Worm (Caenorhabditis elegans) whole organism, L4/young adult: Measurements from ENCODE around the gene hsp-16.2.

Experiments used
- W03F9.2 ChIP-seq: fragments of 150-350 bp; optimal IDR thresholded peaks from 2 replicates; lab custom pipeline; 2014; ENCODE audit warnings: missing biosample characterization, missing genetic modification characterization
- dao-5 ChIP-seq: sonication (generic microtip); optimal IDR thresholded peaks from 2 replicates; lab custom pipeline; 2016; ENCODE audit warnings: missing genotype, missing genetic modification characterization, moderate library complexity, missing compliant biosample characterization
- him-1 ChIP-seq: sonication (generic microtip); optimal IDR thresholded peaks from 2 replicates; lab custom pipeline; 2016; ENCODE audit warnings: missing genotype, missing genetic modification reagents, missing genetic modification characterization, missing compliant biosample characterization

DNA sequence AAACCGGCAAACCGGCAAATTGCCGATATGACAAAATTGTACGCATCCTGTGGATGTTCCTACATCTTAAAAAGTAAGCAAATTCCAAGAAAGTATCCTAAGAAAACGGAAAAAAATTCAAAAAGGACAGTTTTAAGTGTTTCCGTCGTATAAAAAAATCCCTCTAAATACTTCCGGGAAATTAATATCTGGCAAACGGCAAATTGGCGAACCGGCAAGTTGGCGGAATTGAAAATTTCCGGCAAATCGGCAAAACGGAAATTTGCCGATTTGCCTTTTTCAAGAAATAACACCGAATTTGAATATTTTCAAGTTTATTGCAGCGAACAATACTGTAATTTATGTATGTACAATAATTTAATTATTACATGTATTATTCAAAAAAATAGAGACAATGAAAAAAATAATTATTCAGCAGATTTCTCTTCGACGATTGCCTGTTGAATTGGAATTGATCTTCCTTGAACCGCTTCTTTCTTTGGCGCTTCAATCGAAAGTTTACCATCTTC is 669 bp downstream of the hsp-16.2 start:
- TF ChIP-seq him-1 (tag; lab: Kevin White, UChicago) (no peak), W03F9.2 (tag; lab: Kevin White, UChicago) (peak; percentile 11), dao-5 (tag; lab: Kevin White, UChicago) (no peak)
